Fruit fly (Drosophila melanogaster): ENCODE data around the gene kto.

DNA sequence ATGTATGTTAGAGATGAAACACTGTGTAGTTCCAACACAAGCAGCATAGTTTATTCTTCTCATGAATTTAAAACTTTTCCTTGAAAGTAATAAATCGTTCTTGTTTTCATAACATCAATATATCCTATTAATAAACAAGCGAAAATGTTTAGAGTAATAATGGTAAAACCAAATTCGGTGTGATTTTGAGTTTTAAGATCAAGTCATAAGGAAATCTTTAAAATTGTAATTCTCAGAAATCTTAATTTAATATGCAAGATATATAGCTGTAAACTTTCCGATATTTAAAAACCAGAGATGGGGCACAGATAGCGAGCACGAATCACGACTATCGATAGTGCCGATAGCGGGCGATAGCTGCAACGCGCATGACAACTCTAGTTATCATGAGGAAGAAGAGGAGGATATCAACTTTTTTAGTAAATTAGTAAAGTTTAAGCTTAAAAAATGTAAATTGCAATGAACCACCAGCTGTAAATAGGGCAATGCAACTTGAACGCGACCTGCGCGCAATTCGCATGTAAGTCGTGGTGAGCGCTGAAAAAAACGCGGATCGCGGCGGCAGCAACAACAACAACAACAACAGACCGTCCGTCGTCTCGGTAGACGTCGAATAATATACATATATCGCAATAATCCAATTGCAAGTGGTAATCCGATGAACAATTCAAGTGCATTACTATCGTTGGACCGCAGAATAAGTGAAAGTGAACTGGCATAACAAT, 18.4 kb upstream of the kto start, which contains the start of the genes Fibp and Deaf1:
- TF ChIP-seq Abd-B (GFP tag; optimal IDR thresholded peaks at IDR 0.05): no peak
- peak; percentile 83 for TF ChIP-seq h (GFP tag; optimal IDR thresholded peaks at IDR 0.05)
- no peak for TF ChIP-seq dl (GFP tag; optimal IDR thresholded peaks at IDR 0.05; ENCODE audit: insufficient read depth in 1 of 2, partially characterized antibody in 2 of 2)
- TF ChIP-seq Myc (optimal IDR thresholded peaks at IDR 0.05): no peak
- TF ChIP-seq Dfd (GFP tag; optimal IDR thresholded peaks at IDR 0.05): no peak
- TF ChIP-seq br (GFP tag; optimal IDR thresholded peaks at IDR 0.05): peak; percentile 81
